Worm (Caenorhabditis elegans): ENCODE measurements around the gene Y75B8A.37.

Gene Y75B8A.37

ce11 chrIII:12356588-12356987 lies 41.3 kb downstream of the Y75B8A.37 start:
- TF ChIP-seq scrt-1 (GFP tag; IDR thresholded peaks at IDR 0.05) (no peak), B0310.2 (tag; optimal IDR thresholded peaks at IDR 0.05) (no peak), hmg-4 (GFP tag; optimal IDR thresholded peaks at IDR 0.05) (no peak), ama-1 (optimal IDR thresholded peaks at IDR 0.05) (no peak), tbx-37 (GFP tag; conservative IDR thresholded peaks at IDR 0.05) (no peak), ceh-36 (tag; optimal IDR thresholded peaks at IDR 0.05) (no peak), F13C5.2 (tag; optimal IDR thresholded peaks at IDR 0.05) (no peak), aly-1 (tag; optimal IDR thresholded peaks at IDR 0.05) (no peak)

ce11 chrIII:12358461-12358860 lies 43.2 kb downstream of the Y75B8A.37 start, which contains the start of gene Y75B8A.32:
Y75B8A.32 (minus strand) TSS chrIII:12358561.
- TF ChIP-seq flt-1 (GFP tag; IDR thresholded peaks at IDR 0.05) (no peak), tbx-11 (GFP tag; IDR thresholded peaks at IDR 0.05) (no peak), hmbx-1 (tag; optimal IDR thresholded peaks at IDR 0.05) (no peak), hnd-1 (tag; optimal IDR thresholded peaks at IDR 0.05) (no peak), ceh-13 (GFP tag; optimal IDR thresholded peaks at IDR 0.05) (no peak), ceh-36 (tag; optimal IDR thresholded peaks at IDR 0.05) (no peak), aly-1 (tag; optimal IDR thresholded peaks at IDR 0.05) (no peak), scrt-1 (GFP tag; IDR thresholded peaks at IDR 0.05) (no peak), B0310.2 (tag; optimal IDR thresholded peaks at IDR 0.05) (no peak), tbx-37 (GFP tag; conservative IDR thresholded peaks at IDR 0.05) (no peak), sea-1 (GFP tag; conservative IDR thresholded peaks at IDR 0.05) (no peak), ets-7 (tag; optimal IDR thresholded peaks at IDR 0.05) (no peak), tra-4 (tag; optimal IDR thresholded peaks at IDR 0.05) (no peak)

ce11 chrIII:12359265-12359664 lies 44.0 kb downstream of the Y75B8A.37 start, which contains the start of gene Y75B8A.34:
Y75B8A.34 (plus strand) TSS chrIII:12359565.
- TF ChIP-seq flt-1 (GFP tag; IDR thresholded peaks at IDR 0.05) (no peak), ets-7 (tag; optimal IDR thresholded peaks at IDR 0.05) (no peak), tra-4 (tag; optimal IDR thresholded peaks at IDR 0.05) (no peak), hmg-4 (GFP tag; optimal IDR thresholded peaks at IDR 0.05) (no peak), hnd-1 (tag; optimal IDR thresholded peaks at IDR 0.05) (no peak), ceh-13 (GFP tag; optimal IDR thresholded peaks at IDR 0.05) (no peak)
